Fruit fly (Drosophila melanogaster) whole organism, embryonic: Measurements from ENCODE around the gene ZnT77C.

Source experiments
- BEAF-32 ChIP-seq: fragments of 200-800 bp; sonication (Bioruptor generic); optimal IDR thresholded peaks from 3 replicates; lab custom pipeline; 2017; ENCODE audit warnings: missing biosample characterization, missing genetic modification characterization, mild to moderate bottlenecking, moderate library complexity, missing genetic modification reagents
- Bgb ChIP-seq: fragments of 200-800 bp; sonication (Bioruptor generic); IDR thresholded peaks from 2 replicates; pipeline ENCODE4 v1.3.6; 2022; ENCODE audit warnings: missing biosample characterization, missing genetic modification characterization; ENCODE audit not compliant: partially characterized antibody
- CG11247 ChIP-seq: fragments of 200-800 bp; sonication (Bioruptor generic); IDR thresholded peaks from 2 replicates; pipeline ENCODE4 v1.3.6; 2022; ENCODE audit warnings: missing biosample characterization, missing genetic modification characterization
- CG11504 ChIP-seq: fragments of 200-800 bp; sonication (Bioruptor generic); optimal IDR thresholded peaks from 3 replicates; lab custom pipeline; 2019; ENCODE audit warnings: missing biosample characterization, mild to moderate bottlenecking, missing genetic modification characterization, moderate library complexity
- CG12391 ChIP-seq: fragments of 200-800 bp; sonication (Bioruptor generic); optimal IDR thresholded peaks from 3 replicates; lab custom pipeline; 2018; ENCODE audit warnings: missing biosample characterization, mild to moderate bottlenecking, missing genetic modification characterization, moderate library complexity
- CG14860 ChIP-seq: fragments of 200-800 bp; sonication (Bioruptor generic); IDR thresholded peaks from 3 replicates; pipeline ENCODE4 v1.3.6; 2022; ENCODE audit warnings: missing biosample characterization, missing genetic modification characterization; ENCODE audit not compliant: partially characterized antibody
- CG15073 ChIP-seq: fragments of 200-800 bp; sonication (Bioruptor generic); optimal IDR thresholded peaks from 2 replicates; lab custom pipeline; 2016; ENCODE audit warnings: missing biosample characterization, missing genetic modification characterization
- CG15269 ChIP-seq: fragments of 200-800 bp; sonication (Bioruptor generic); optimal IDR thresholded peaks from 2 replicates; lab custom pipeline; 2018; ENCODE audit warnings: missing biosample characterization, mild to moderate bottlenecking, missing genetic modification characterization, moderate library complexity
- CG17385 ChIP-seq: fragments of 200-800 bp; sonication (Bioruptor generic); optimal IDR thresholded peaks from 3 replicates; lab custom pipeline; 2018; ENCODE audit warnings: missing biosample characterization, mild to moderate bottlenecking, missing genetic modification characterization
- CG2678 ChIP-seq: fragments of 200-800 bp; sonication (Bioruptor generic); optimal IDR thresholded peaks from 3 replicates; lab custom pipeline; 2019; ENCODE audit warnings: missing biosample characterization, mild to moderate bottlenecking, missing genetic modification characterization, moderate library complexity
- CG30403 ChIP-seq: fragments of 200-800 bp; sonication (Bioruptor generic); optimal IDR thresholded peaks from 3 replicates; lab custom pipeline; 2016; ENCODE audit warnings: missing biosample characterization, missing genetic modification characterization
- CG32532 ChIP-seq: fragments of 200-800 bp; sonication (Bioruptor generic); IDR thresholded peaks from 2 replicates; pipeline ENCODE4 v1.3.6; 2022; ENCODE audit warnings: missing biosample characterization, missing genetic modification characterization
- CG32767 ChIP-seq: fragments of 200-800 bp; sonication (Bioruptor generic); IDR thresholded peaks from 2 replicates; pipeline ENCODE4 v1.3.6; 2022; ENCODE audit warnings: missing biosample characterization, missing genetic modification characterization
- CG3847 ChIP-seq: fragments of 200-800 bp; sonication (Bioruptor generic); IDR thresholded peaks from 2 replicates; pipeline ENCODE4 v1.3.6; 2022; ENCODE audit warnings: missing biosample characterization, missing genetic modification characterization
- CG4404 ChIP-seq: fragments of 200-800 bp; sonication (Bioruptor generic); IDR thresholded peaks from 2 replicates; pipeline ENCODE4 v1.3.6; 2022; ENCODE audit warnings: missing biosample characterization, missing genetic modification characterization
- CG4730 ChIP-seq: fragments of 200-800 bp; sonication (Bioruptor generic); IDR thresholded peaks from 2 replicates; pipeline ENCODE4 v1.3.6; 2022; ENCODE audit warnings: missing biosample characterization, missing genetic modification characterization
- CG4854 ChIP-seq: fragments of 200-800 bp; sonication (Bioruptor generic); optimal IDR thresholded peaks from 2 replicates; lab custom pipeline; 2016; ENCODE audit warnings: missing biosample characterization, missing genetic modification characterization, inconsistent platforms
- CG6689 ChIP-seq: fragments of 200-800 bp; sonication (Bioruptor generic); IDR thresholded peaks from 2 replicates; pipeline ENCODE4 v1.3.6; 2022; ENCODE audit warnings: missing biosample characterization, missing genetic modification characterization
- CG6791 ChIP-seq: fragments of 200-800 bp; sonication (Bioruptor generic); IDR thresholded peaks from 3 replicates; pipeline ENCODE4 v1.3.6; 2022; ENCODE audit warnings: missing biosample characterization, missing genetic modification characterization; ENCODE audit not compliant: partially characterized antibody
- CG8924 ChIP-seq: fragments of 200-800 bp; optimal IDR thresholded peaks from 3 replicates; lab custom pipeline; 2019; ENCODE audit warnings: missing biosample characterization, mild to moderate bottlenecking, missing genetic modification characterization, moderate library complexity
- CG9817 ChIP-seq: fragments of 200-800 bp; sonication (Bioruptor generic); optimal IDR thresholded peaks from 2 replicates; lab custom pipeline; 2018; ENCODE audit warnings: missing biosample characterization, mild to moderate bottlenecking, missing genetic modification characterization, moderate library complexity
- H2.0 ChIP-seq: fragments of 200-800 bp; sonication (Bioruptor generic); IDR thresholded peaks from 2 replicates; pipeline ENCODE4 v1.3.6; 2022; ENCODE audit warnings: missing biosample characterization, missing genetic modification characterization
- HHEX ChIP-seq: fragments of 200-800 bp; sonication (Bioruptor generic); optimal IDR thresholded peaks from 3 replicates; lab custom pipeline; 2017; ENCODE audit warnings: missing biosample characterization, mild to moderate bottlenecking, missing genetic modification characterization, missing genetic modification reagents
- HLH3B ChIP-seq: fragments of 200-800 bp; sonication (Bioruptor generic); IDR thresholded peaks from 2 replicates; pipeline ENCODE4 v1.3.6; 2022; ENCODE audit warnings: missing biosample characterization, missing genetic modification characterization
- MESR4 ChIP-seq: fragments of 200-800 bp; sonication (Bioruptor generic); optimal IDR thresholded peaks from 2 replicates; lab custom pipeline; 2018; ENCODE audit warnings: missing biosample characterization, mild to moderate bottlenecking, missing genetic modification characterization, moderate library complexity
- Nf-YB ChIP-seq: fragments of 200-800 bp; sonication (Bioruptor generic); optimal IDR thresholded peaks from 3 replicates; lab custom pipeline; 2019; ENCODE audit warnings: missing biosample characterization, mild to moderate bottlenecking, missing genetic modification characterization, moderate library complexity
- Nf-YC ChIP-seq: fragments of 200-800 bp; optimal IDR thresholded peaks from 3 replicates; lab custom pipeline; 2019; ENCODE audit warnings: missing biosample characterization, mild to moderate bottlenecking, missing genetic modification characterization, moderate library complexity
- Oli ChIP-seq: fragments of 200-800 bp; sonication (Bioruptor generic); optimal IDR thresholded peaks from 2 replicates; lab custom pipeline; 2018; ENCODE audit warnings: missing biosample characterization, mild to moderate bottlenecking, missing genetic modification characterization, moderate library complexity
- Ptx1 ChIP-seq: fragments of 200-800 bp; sonication (Bioruptor generic); IDR thresholded peaks from 2 replicates; pipeline ENCODE4 v1.3.6; 2022; ENCODE audit warnings: missing biosample characterization, missing genetic modification characterization
- Six4 ChIP-seq: fragments of 200-800 bp; sonication (Bioruptor generic); optimal IDR thresholded peaks from 2 replicates; lab custom pipeline; 2016; ENCODE audit warnings: missing biosample characterization, missing genetic modification characterization
- Xrp1 ChIP-seq: fragments of 200-800 bp; sonication (Bioruptor generic); IDR thresholded peaks from 2 replicates; pipeline ENCODE4 v1.3.6; 2022; ENCODE audit warnings: missing biosample characterization, missing genetic modification characterization
- bbx ChIP-seq: fragments of 200-800 bp; sonication (Bioruptor generic); IDR thresholded peaks from 2 replicates; pipeline ENCODE4 v1.3.6; 2022; ENCODE audit warnings: missing biosample characterization, missing genetic modification characterization; ENCODE audit not compliant: partially characterized antibody
- bsh ChIP-seq, 2 experiments: fragments of 200-800 bp; sonication (Bioruptor generic); optimal IDR thresholded peaks; 2 replicates each; lab custom pipeline; 2017 to 2018; ENCODE audit warnings: mild to moderate bottlenecking in 2 of 2, missing biosample characterization in 2 of 2, missing genetic modification characterization in 2 of 2, moderate library complexity in 1 of 2
- danr ChIP-seq: fragments of 200-800 bp; sonication (Bioruptor generic); IDR thresholded peaks from 2 replicates; pipeline ENCODE4 v1.3.6; 2022; ENCODE audit warnings: missing biosample characterization, missing genetic modification characterization
- fd3F ChIP-seq: fragments of 200-800 bp; sonication (Bioruptor generic); optimal IDR thresholded peaks from 2 replicates; lab custom pipeline; 2018; ENCODE audit warnings: missing biosample characterization, mild to moderate bottlenecking, missing genetic modification characterization, moderate library complexity
- gsb ChIP-seq: fragments of 200-800 bp; sonication (Bioruptor generic); IDR thresholded peaks from 2 replicates; pipeline ENCODE4 v1.3.6; 2022; ENCODE audit warnings: missing biosample characterization, missing genetic modification characterization
- hb ChIP-seq: fragments of 200-800 bp; sonication (Bioruptor generic); IDR thresholded peaks from 3 replicates; pipeline ENCODE4 v1.3.6; 2022; ENCODE audit warnings: missing biosample characterization, missing genetic modification characterization; ENCODE audit not compliant: partially characterized antibody
- jing ChIP-seq: fragments of 200-800 bp; sonication (Bioruptor generic); optimal IDR thresholded peaks from 2 replicates; lab custom pipeline; 2018; ENCODE audit warnings: missing biosample characterization, mild to moderate bottlenecking, missing genetic modification characterization
- kah ChIP-seq: fragments of 200-800 bp; sonication (Bioruptor generic); optimal IDR thresholded peaks from 2 replicates; lab custom pipeline; 2018; ENCODE audit warnings: missing biosample characterization, mild to moderate bottlenecking, missing genetic modification characterization
- klu ChIP-seq: fragments of 200-800 bp; sonication (Bioruptor generic); IDR thresholded peaks from 2 replicates; pipeline ENCODE4 v1.3.6; 2022; ENCODE audit warnings: missing biosample characterization, missing genetic modification characterization
- org-1 ChIP-seq: fragments of 200-800 bp; sonication (Bioruptor generic); optimal IDR thresholded peaks from 2 replicates; lab custom pipeline; 2017; ENCODE audit warnings: missing biosample characterization, missing genetic modification characterization
- ranshi ChIP-seq: fragments of 200-800 bp; sonication (Bioruptor generic); IDR thresholded peaks from 2 replicates; pipeline ENCODE4 v1.3.6; 2022; ENCODE audit warnings: missing biosample characterization, missing genetic modification characterization
- sim ChIP-seq: fragments of 200-800 bp; sonication (Bioruptor generic); IDR thresholded peaks from 2 replicates; pipeline ENCODE4 v1.3.6; 2022; ENCODE audit warnings: missing biosample characterization, missing genetic modification characterization
- stwl ChIP-seq: fragments of 200-800 bp; sonication (Bioruptor generic); optimal IDR thresholded peaks from 3 replicates; lab custom pipeline; 2018; ENCODE audit warnings: missing biosample characterization, mild to moderate bottlenecking, missing genetic modification characterization, moderate library complexity
- tap ChIP-seq: fragments of 200-800 bp; optimal IDR thresholded peaks from 3 replicates; lab custom pipeline; 2019; ENCODE audit warnings: missing biosample characterization, mild to moderate bottlenecking, missing genetic modification characterization, moderate library complexity
- tna ChIP-seq: fragments of 200-800 bp; sonication (Bioruptor generic); IDR thresholded peaks from 2 replicates; pipeline ENCODE4 v1.3.6; 2022; ENCODE audit warnings: missing biosample characterization, missing genetic modification characterization; ENCODE audit not compliant: partially characterized antibody
- ttk ChIP-seq: fragments of 200-800 bp; sonication (Bioruptor generic); IDR thresholded peaks from 2 replicates; pipeline ENCODE4 v2.1.2; 2022; ENCODE audit warnings: missing biosample characterization, missing genetic modification characterization

The ZnT77C gene

dm6 chr3L:20452813-20453682 lies 41.7 kb downstream of the ZnT77C start, which contains the start of gene CG5199 (continued):
- TF ChIP-seq CG32532 (GFP tag; lab: Robert Waterston, UW): peak; percentile 49; the same call in 1 of the 2 replicates
- TF ChIP-seq CG4404 (GFP tag; lab: Robert Waterston, UW): peak; percentile 69; the same call in 1 of the 2 replicates
- TF ChIP-seq CG17385: peak; percentile 36
- no peak; the same call in 1 of the 2 replicates for TF ChIP-seq tna (GFP tag; lab: Robert Waterston, UW)
- TF ChIP-seq CG8924: peak; percentile 80
- TF ChIP-seq CG4730 (GFP tag; lab: Robert Waterston, UW): peak; percentile 54
- peak; percentile 52 for TF ChIP-seq HHEX (GFP tag; lab: Kevin White, UChicago)
- peak; percentile 75 for TF ChIP-seq Bgb (GFP tag; lab: Robert Waterston, UW)
- peak; percentile 49; the same call in 1 of the 2 replicates for TF ChIP-seq CG32767
- TF ChIP-seq CG14860 (GFP tag; lab: Robert Waterston, UW): peak; percentile 62; the same call in 2 of the 3 replicates
- TF ChIP-seq ranshi (GFP tag; lab: Robert Waterston, UW): peak; percentile 56; the same call in 1 of the 2 replicates
- peak; percentile 45 for TF ChIP-seq tap (tag; lab: Kevin White, UChicago)
- peak; percentile 67 for TF ChIP-seq bbx (GFP tag; lab: Robert Waterston, UW)
- peak; percentile 56 for TF ChIP-seq Oli (tag; lab: Kevin White, UChicago)
- peak; percentile 55 for TF ChIP-seq fd3F (GFP tag; lab: Kevin White, UChicago)
- peak; percentile 39 for TF ChIP-seq kah (GFP tag; lab: Kevin White, UChicago)
- TF ChIP-seq jing (GFP tag; lab: Kevin White, UChicago): no peak
- peak; percentile 75 for TF ChIP-seq Nf-YC
- TF ChIP-seq klu: peak; percentile 35; the same call in 1 of the 2 replicates
- TF ChIP-seq CG12391 (tag; lab: Kevin White, UChicago): peak; percentile 80
- TF ChIP-seq Nf-YB (GFP tag; lab: Kevin White, UChicago): peak; percentile 50
- TF ChIP-seq bsh (GFP tag; optimal IDR thresholded peaks at IDR 0.05; lab: Kevin White, UChicago): peak in 1 of 2 experiments; percentile 61
- TF ChIP-seq BEAF-32 (GFP tag; lab: Kevin White, UChicago): peak; percentile 82
- no peak for TF ChIP-seq CG4854 (GFP tag; lab: Kevin White, UChicago)
- peak; percentile 50 for TF ChIP-seq stwl (tag; lab: Kevin White, UChicago)
- no peak for TF ChIP-seq org-1 (GFP tag; lab: Kevin White, UChicago)
- TF ChIP-seq CG2678 (tag; lab: Kevin White, UChicago): peak; percentile 75
- TF ChIP-seq Six4 (GFP tag; lab: Kevin White, UChicago): peak; percentile 43
- peak; percentile 42; the same call in 1 of the 2 replicates for TF ChIP-seq HLH3B
- TF ChIP-seq CG9817 (tag; lab: Kevin White, UChicago): peak; percentile 79
- peak; percentile 59; the same call in 1 of the 2 replicates for TF ChIP-seq ttk (GFP tag; lab: Robert Waterston, UW)
- peak; percentile 58 for TF ChIP-seq CG15269 (tag; lab: Kevin White, UChicago)
- TF ChIP-seq CG15073 (GFP tag; lab: Kevin White, UChicago): peak; percentile 12
- no peak for TF ChIP-seq CG11247
- TF ChIP-seq CG11504 (tag; lab: Kevin White, UChicago): peak; percentile 83
- peak; percentile 46; the same call in 1 of the 2 replicates for TF ChIP-seq H2.0
- peak; percentile 44; the same call in 1 of the 2 replicates for TF ChIP-seq gsb
- TF ChIP-seq hb (GFP tag; lab: Robert Waterston, UW): peak; percentile 57; the same call in 1 of the 3 replicates
- TF ChIP-seq MESR4 (GFP tag; lab: Kevin White, UChicago): peak; percentile 90
- TF ChIP-seq CG3847: peak; percentile 64; the same call in 1 of the 2 replicates
- peak; percentile 41; the same call in 1 of the 2 replicates for TF ChIP-seq danr (GFP tag; lab: Robert Waterston, UW)
- TF ChIP-seq sim (GFP tag; lab: Robert Waterston, UW): no peak
- peak; percentile 83 for TF ChIP-seq CG30403
- TF ChIP-seq Xrp1 (GFP tag; lab: Robert Waterston, UW): peak; percentile 67
- peak; percentile 66 for TF ChIP-seq CG6689 (GFP tag; lab: Robert Waterston, UW)
- TF ChIP-seq CG6791 (GFP tag; lab: Robert Waterston, UW): peak; percentile 75
- TF ChIP-seq Ptx1 (GFP tag; lab: Robert Waterston, UW): peak; percentile 80
